Worm (Caenorhabditis elegans): ENCODE measurements around the gene nlp-19.

- no peak for TF ChIP-seq ceh-82 (tag; optimal IDR thresholded peaks at IDR 0.05)
- no peak for TF ChIP-seq aha-1 (tag; optimal IDR thresholded peaks at IDR 0.05)
- no peak for TF ChIP-seq nhr-11 (tag; optimal IDR thresholded peaks at IDR 0.05)
- no peak for TF ChIP-seq nhr-12 (tag; optimal IDR thresholded peaks at IDR 0.05)
- TF ChIP-seq mep-1 (tag; optimal IDR thresholded peaks at IDR 0.05): no peak
- TF ChIP-seq nhr-77 (tag; optimal IDR thresholded peaks at IDR 0.05): no peak
These were observed 23.5 kb downstream of the nlp-19 start, which contains the start of gene ver-4 for ce11 chrX:10982051-10982450.

Data from whole organism, L1 larva.